Worm (Caenorhabditis elegans): Measurements from ENCODE around the gene col-170.
A peak's percentile ranks its signal among the peaks of the same experiment; 100 is the strongest.

ce11 chrX:6378363-6378762 lies 46.9 kb downstream of the col-170 start:
- no peak for TF ChIP-seq egl-27 (tag; optimal IDR thresholded peaks at IDR 0.05)
- peak; percentile 1 for TF ChIP-seq nhr-25 (tag; optimal IDR thresholded peaks at IDR 0.05)
- TF ChIP-seq nhr-76 (tag; optimal IDR thresholded peaks at IDR 0.05): no peak
- no peak for TF ChIP-seq aly-2 (tag; optimal IDR thresholded peaks at IDR 0.05)
- no peak for TF ChIP-seq zag-1 (tag; optimal IDR thresholded peaks at IDR 0.05)
- no peak for TF ChIP-seq pqm-1 (tag; optimal IDR thresholded peaks at IDR 0.05)
- TF ChIP-seq unc-39 (tag; optimal IDR thresholded peaks at IDR 0.05): no peak
- TF ChIP-seq unc-62 (GFP tag; optimal IDR thresholded peaks at IDR 0.05): no peak
